Worm (Caenorhabditis elegans) whole organism, L1 larva: Measurements from ENCODE around the gene F14B8.4.

Experiments used
- C04F5.9 ChIP-seq: sonication (generic microtip); optimal IDR thresholded peaks from 2 replicates; lab custom pipeline; 2016; ENCODE audit warnings: missing genetic modification characterization, missing compliant biosample characterization
- blmp-1 ChIP-seq: fragments of 150-350 bp; optimal IDR thresholded peaks from 2 replicates; lab custom pipeline; 2014; ENCODE audit warnings: missing biosample characterization, missing genetic modification characterization
- ceh-63 ChIP-seq: fragments of 200-800 bp; sonication (Bioruptor generic); optimal IDR thresholded peaks from 2 replicates; lab custom pipeline; 2018; ENCODE audit warnings: mild to moderate bottlenecking, missing genetic modification characterization, missing compliant biosample characterization
- ceh-8 ChIP-seq: fragments of 200-800 bp; sonication (Bioruptor generic); optimal IDR thresholded peaks from 2 replicates; lab custom pipeline; 2018; ENCODE audit warnings: mild to moderate bottlenecking, missing genetic modification characterization, moderate library complexity, missing compliant biosample characterization
- ces-1 ChIP-seq: fragments of 150-350 bp; optimal IDR thresholded peaks from 2 replicates; lab custom pipeline; 2014; ENCODE audit warnings: missing biosample characterization, missing genetic modification reagents, missing genetic modification characterization
- dpl-1 ChIP-seq, 3 experiments: fragments of 150-350 bp in 2 of 3; sonication (generic microtip) in 1 of 3; optimal IDR thresholded peaks; 2 replicates each; lab custom pipeline; 2014 to 2017; ENCODE audit warnings: missing biosample characterization in 3 of 3, missing genetic modification characterization in 3 of 3, missing genetic modification reagents in 3 of 3
- efl-1 ChIP-seq, 4 experiments: fragments of 150-350 bp; optimal IDR thresholded peaks in 3 of 4; peaks in 1 of 4; 1 replicate in 1 of 4; 2 replicates in 3 of 4; lab custom pipeline; 2014; ENCODE audit warnings: missing biosample characterization in 2 of 4, missing genetic modification characterization in 2 of 4, missing genetic modification reagents in 2 of 4
- egl-13 ChIP-seq: sonication (generic microtip); optimal IDR thresholded peaks from 2 replicates; lab custom pipeline; 2016; ENCODE audit warnings: missing genotype, missing genetic modification reagents, missing genetic modification characterization, missing compliant biosample characterization
- egl-27 ChIP-seq, 2 experiments: fragments of 150-350 bp in 1 of 2; sonication (generic microtip); optimal IDR thresholded peaks; 3 replicates each; lab custom pipeline; 2017 to 2018; ENCODE audit warnings: missing biosample characterization in 2 of 2, missing genetic modification characterization in 2 of 2, missing genetic modification reagents in 2 of 2
- elt-2 ChIP-seq: sonication (generic microtip); optimal IDR thresholded peaks from 2 replicates; lab custom pipeline; 2016; ENCODE audit warnings: missing genetic modification characterization, mild to moderate bottlenecking, inconsistent platforms, missing compliant biosample characterization, missing genetic modification reagents
- ets-5 ChIP-seq: fragments of 200-800 bp; sonication (Bioruptor generic); IDR thresholded peaks from 2 replicates; pipeline ENCODE4 v1.3.6; 2022; ENCODE audit warnings: missing genetic modification characterization, missing compliant biosample characterization
- fkh-10 ChIP-seq: sonication (generic microtip); optimal IDR thresholded peaks from 2 replicates; lab custom pipeline; 2017; ENCODE audit warnings: missing biosample characterization, missing genetic modification reagents, missing genetic modification characterization
- fkh-8 ChIP-seq: sonication (generic microtip); optimal IDR thresholded peaks from 2 replicates; lab custom pipeline; 2016; ENCODE audit warnings: mild to moderate bottlenecking, missing genetic modification characterization, missing compliant biosample characterization
- hlh-17 ChIP-seq: fragments of 200-800 bp; sonication (Bioruptor generic); optimal IDR thresholded peaks from 2 replicates; lab custom pipeline; 2018; ENCODE audit warnings: missing genetic modification characterization, mild to moderate bottlenecking, missing compliant biosample characterization, moderate library complexity, borderline replicate concordance
- jun-1 ChIP-seq: fragments of 150-350 bp; optimal IDR thresholded peaks from 2 replicates; lab custom pipeline; 2014; ENCODE audit warnings: missing biosample characterization, missing genetic modification reagents, missing genetic modification characterization
- lin-13 ChIP-seq: fragments of 150-350 bp; optimal IDR thresholded peaks from 2 replicates; lab custom pipeline; 2014; ENCODE audit warnings: missing biosample characterization, missing genetic modification reagents, missing genetic modification characterization
- lin-14 ChIP-seq: fragments of 200-800 bp; sonication (Bioruptor generic); optimal IDR thresholded peaks from 2 replicates; lab custom pipeline; 2018; ENCODE audit warnings: mild to moderate bottlenecking, missing genetic modification characterization, moderate library complexity, missing compliant biosample characterization
- lin-15B ChIP-seq: fragments of 150-350 bp; sonication (generic microtip); optimal IDR thresholded peaks from 3 replicates; lab custom pipeline; 2014; ENCODE audit warnings: missing biosample characterization, missing genetic modification characterization
- lin-39 ChIP-seq: fragments of 150-350 bp; optimal IDR thresholded peaks from 2 replicates; lab custom pipeline; 2014; ENCODE audit warnings: missing biosample characterization, missing genetic modification reagents, missing genetic modification characterization
- lsy-2 ChIP-seq, 2 experiments: fragments of 150-350 bp; optimal IDR thresholded peaks; 2 replicates each; lab custom pipeline; 2014; ENCODE audit warnings: missing biosample characterization in 2 of 2, missing genetic modification characterization in 2 of 2
- mab-9 ChIP-seq: fragments of 200-800 bp; sonication (Bioruptor generic); IDR thresholded peaks from 2 replicates; pipeline ENCODE4 v1.3.6; 2022; ENCODE audit warnings: missing genetic modification reagents, missing genetic modification characterization, missing compliant biosample characterization
- mef-2 ChIP-seq: fragments of 150-350 bp; optimal IDR thresholded peaks from 2 replicates; lab custom pipeline; 2014; ENCODE audit warnings: missing biosample characterization, missing genetic modification characterization
- nhr-11 ChIP-seq: fragments of 150-350 bp; optimal IDR thresholded peaks from 2 replicates; lab custom pipeline; 2014; ENCODE audit warnings: missing biosample characterization, missing genetic modification characterization
- nhr-19 ChIP-seq: fragments of 200-800 bp; sonication (Bioruptor generic); conservative IDR thresholded peaks from 2 replicates; pipeline ENCODE4 v1.3.6; 2022; ENCODE audit warnings: missing genetic modification characterization, missing compliant biosample characterization
- nhr-20 ChIP-seq: sonication (generic microtip); optimal IDR thresholded peaks from 2 replicates; lab custom pipeline; 2016; ENCODE audit warnings: mild to moderate bottlenecking, missing genetic modification characterization, missing compliant biosample characterization
- nhr-237 ChIP-seq: fragments of 150-350 bp; optimal IDR thresholded peaks from 2 replicates; lab custom pipeline; 2014; ENCODE audit warnings: missing biosample characterization, missing genetic modification characterization
- nhr-28 ChIP-seq: fragments of 150-350 bp; optimal IDR thresholded peaks from 2 replicates; lab custom pipeline; 2014; ENCODE audit warnings: missing biosample characterization, missing genetic modification characterization
- nhr-71 ChIP-seq: sonication (generic microtip); optimal IDR thresholded peaks from 2 replicates; lab custom pipeline; 2016; ENCODE audit warnings: mild to moderate bottlenecking, missing genetic modification characterization, moderate library complexity, missing compliant biosample characterization
- nhr-77 ChIP-seq: fragments of 150-350 bp; optimal IDR thresholded peaks from 2 replicates; lab custom pipeline; 2014; ENCODE audit warnings: missing biosample characterization, missing genetic modification characterization
- nhr-90 ChIP-seq: sonication (generic microtip); optimal IDR thresholded peaks from 2 replicates; lab custom pipeline; 2016; ENCODE audit warnings: mild to moderate bottlenecking, missing genetic modification characterization, missing compliant biosample characterization; ENCODE audit not compliant: poor library complexity
- pqm-1 ChIP-seq: sonication (generic microtip); optimal IDR thresholded peaks from 3 replicates; lab custom pipeline; 2017; ENCODE audit warnings: missing biosample characterization, missing genetic modification characterization
- sox-4 ChIP-seq: sonication (generic microtip); optimal IDR thresholded peaks from 2 replicates; lab custom pipeline; 2016; ENCODE audit warnings: missing genetic modification characterization, missing compliant biosample characterization
- sptf-1 ChIP-seq: fragments of 150-350 bp; optimal IDR thresholded peaks from 2 replicates; lab custom pipeline; 2014; ENCODE audit warnings: missing biosample characterization, missing genetic modification characterization
- sup-37 ChIP-seq: fragments of 200-800 bp; sonication (Bioruptor generic); optimal IDR thresholded peaks from 2 replicates; lab custom pipeline; 2018; ENCODE audit warnings: mild to moderate bottlenecking, missing genetic modification characterization, missing compliant biosample characterization
- tbx-2 ChIP-seq: sonication (generic microtip); optimal IDR thresholded peaks from 2 replicates; lab custom pipeline; 2016; ENCODE audit warnings: missing genetic modification characterization, missing compliant biosample characterization
- tlp-1 ChIP-seq: fragments of 150-350 bp; optimal IDR thresholded peaks from 2 replicates; lab custom pipeline; 2014; ENCODE audit warnings: missing biosample characterization, missing genetic modification characterization
- unc-130 ChIP-seq: fragments of 150-350 bp; optimal IDR thresholded peaks from 2 replicates; lab custom pipeline; 2017; ENCODE audit warnings: missing biosample characterization, missing genetic modification characterization, inconsistent platforms
- unc-30 ChIP-seq: sonication (generic microtip); optimal IDR thresholded peaks from 2 replicates; lab custom pipeline; 2017; ENCODE audit warnings: missing biosample characterization, missing genetic modification characterization
- unc-62 ChIP-seq: fragments of 150-350 bp; optimal IDR thresholded peaks from 2 replicates; lab custom pipeline; 2014; ENCODE audit warnings: missing biosample characterization, missing genetic modification reagents, missing genetic modification characterization
- unc-86 ChIP-seq: sonication (generic microtip); optimal IDR thresholded peaks from 2 replicates; lab custom pipeline; 2016; ENCODE audit warnings: missing genetic modification characterization, missing compliant biosample characterization
- vab-15 ChIP-seq: sonication (generic microtip); optimal IDR thresholded peaks from 2 replicates; lab custom pipeline; 2017; ENCODE audit warnings: missing genotype, mild to moderate bottlenecking, missing genetic modification characterization, missing compliant biosample characterization
- ztf-11 ChIP-seq, 2 experiments: sonication (generic microtip); optimal IDR thresholded peaks; 2 replicates each; lab custom pipeline; 2016 to 2017; ENCODE audit warnings: missing genetic modification characterization in 2 of 2, missing biosample characterization in 1 of 2, missing compliant biosample characterization in 1 of 2

Gene F14B8.4

ce11 chrX:6867707-6868106, 32.0 kb downstream of the F14B8.4 start (continued):
- TF ChIP-seq ztf-11 (tag; optimal IDR thresholded peaks at IDR 0.05; lab: Kevin White, UChicago) (peak in 1 of 2 experiments; percentile 8), ets-5 (GFP tag; lab: Robert Waterston, UW) (no peak), lin-39 (tag; lab: Kevin White, UChicago) (no peak), ceh-8 (no peak), hlh-17 (GFP tag; lab: Kevin White, UChicago) (no peak), efl-1 (optimal IDR thresholded peaks at IDR 0.05; lab: Kevin White, UChicago) (peak in 1 of 2 experiments; percentile 14), efl-1 (GFP tag; optimal IDR thresholded peaks at IDR 0.05 in 1 of 2; lab: Kevin White, UChicago) (no peak), lin-13 (GFP tag; lab: Kevin White, UChicago) (no peak), nhr-20 (tag; lab: Kevin White, UChicago) (peak; percentile 51), mab-9 (GFP tag; lab: Robert Waterston, UW) (no peak), unc-30 (tag; lab: Kevin White, UChicago) (no peak), egl-13 (tag; lab: Kevin White, UChicago) (no peak), sptf-1 (no peak), elt-2 (tag; lab: Kevin White, UChicago) (peak; percentile 49), blmp-1 (tag; lab: Kevin White, UChicago) (no peak)

- TF ChIP-seq nhr-77 (tag; lab: Kevin White, UChicago), result no peak
- no peak for TF ChIP-seq sox-4 (tag; lab: Kevin White, UChicago)
- no peak for TF ChIP-seq tlp-1 (tag; lab: Kevin White, UChicago)
- TF ChIP-seq pqm-1 (tag; lab: Kevin White, UChicago), result no peak
- TF ChIP-seq lin-39 (tag; lab: Kevin White, UChicago), result no peak
- no peak for TF ChIP-seq nhr-28 (tag; lab: Kevin White, UChicago)
- no peak for TF ChIP-seq ztf-11 (tag; optimal IDR thresholded peaks at IDR 0.05; lab: Kevin White, UChicago)
- no peak for TF ChIP-seq jun-1 (tag; lab: Kevin White, UChicago)
- TF ChIP-seq nhr-11 (tag; lab: Kevin White, UChicago), result no peak
- no peak for TF ChIP-seq unc-62 (GFP tag; lab: Kevin White, UChicago)
- TF ChIP-seq mab-9 (GFP tag; lab: Robert Waterston, UW), result no peak
- TF ChIP-seq unc-86 (tag; lab: Kevin White, UChicago), result no peak
- no peak for TF ChIP-seq ces-1 (GFP tag; lab: Kevin White, UChicago)
- TF ChIP-seq lin-14 (GFP tag; lab: Kevin White, UChicago), result no peak
- no peak for TF ChIP-seq elt-2 (tag; lab: Kevin White, UChicago)
- no peak for TF ChIP-seq dpl-1 (GFP tag; optimal IDR thresholded peaks at IDR 0.05; lab: Kevin White, UChicago)
- TF ChIP-seq ceh-63 (GFP tag; lab: Kevin White, UChicago), result no peak
- TF ChIP-seq lsy-2 (tag; optimal IDR thresholded peaks at IDR 0.05; lab: Kevin White, UChicago), result no peak
- TF ChIP-seq unc-130 (tag; lab: Kevin White, UChicago), result no peak
- TF ChIP-seq C04F5.9 (tag; lab: Kevin White, UChicago), result no peak
Measured at ce11 chrX:6866900-6867299, 32.8 kb downstream of the F14B8.4 start.

ce11 chrX:6865839-6866238, 33.9 kb downstream of the F14B8.4 start, which contains the start of gene odr-10:
TSS of gene odr-10 (minus strand) at chrX:6865939.
- TF ChIP-seq fkh-8 (tag; lab: Kevin White, UChicago) (peak; percentile 31), efl-1 (optimal IDR thresholded peaks at IDR 0.05; lab: Kevin White, UChicago) (no peak), efl-1 (GFP tag; optimal IDR thresholded peaks at IDR 0.05 in 1 of 2; lab: Kevin White, UChicago) (no peak), sox-4 (tag; lab: Kevin White, UChicago) (no peak), nhr-90 (tag; lab: Kevin White, UChicago) (no peak)

- no peak for TF ChIP-seq lin-14 (GFP tag; lab: Kevin White, UChicago)
- TF ChIP-seq vab-15 (tag; lab: Kevin White, UChicago), result no peak
- no peak for TF ChIP-seq mef-2 (tag; lab: Kevin White, UChicago)
- no peak for TF ChIP-seq tbx-2 (tag; lab: Kevin White, UChicago)
- no peak for TF ChIP-seq nhr-20 (tag; lab: Kevin White, UChicago)
- no peak for TF ChIP-seq nhr-237 (tag; lab: Kevin White, UChicago)
- no peak for TF ChIP-seq nhr-19
- TF ChIP-seq lin-15B (tag; lab: Kevin White, UChicago), result no peak
- no peak for TF ChIP-seq fkh-10 (GFP tag; lab: Kevin White, UChicago)
- TF ChIP-seq nhr-77 (tag; lab: Kevin White, UChicago), result no peak
- no peak for TF ChIP-seq nhr-11 (tag; lab: Kevin White, UChicago)
- no peak for TF ChIP-seq lsy-2 (tag; optimal IDR thresholded peaks at IDR 0.05; lab: Kevin White, UChicago)
- TF ChIP-seq egl-27 (tag; optimal IDR thresholded peaks at IDR 0.05; lab: Kevin White, UChicago), result no peak
- TF ChIP-seq egl-13 (tag; lab: Kevin White, UChicago), result no peak
- no peak for TF ChIP-seq sup-37
- no peak for TF ChIP-seq nhr-71 (tag; lab: Kevin White, UChicago)
- TF ChIP-seq ztf-11 (tag; optimal IDR thresholded peaks at IDR 0.05; lab: Kevin White, UChicago), result no peak
Measured at ce11 chrX:6863032-6863431, 36.7 kb downstream of the F14B8.4 start, which contains the start of gene nep-4. TSS of gene nep-4 (minus strand) at chrX:6863424.
